Fruit fly (Drosophila melanogaster): ENCODE data around the gene CG34355.

- no peak for TF ChIP-seq gt (GFP tag; IDR thresholded peaks at IDR 0.05)
- TF ChIP-seq nerfin-1 (tag; optimal IDR thresholded peaks at IDR 0.05), result no peak
- no peak for TF ChIP-seq gcm (GFP tag; optimal IDR thresholded peaks at IDR 0.05)
- TF ChIP-seq nom (GFP tag; optimal IDR thresholded peaks at IDR 0.05), result no peak
- TF ChIP-seq CG6813 (GFP tag; optimal IDR thresholded peaks at IDR 0.05), result no peak
- no peak for TF ChIP-seq peb (GFP tag; IDR thresholded peaks at IDR 0.05)
- no peak for TF ChIP-seq Blimp-1 (GFP tag; optimal IDR thresholded peaks at IDR 0.05)
- no peak for TF ChIP-seq aop (GFP tag; IDR thresholded peaks at IDR 0.05)
- no peak for TF ChIP-seq psq (GFP tag; optimal IDR thresholded peaks at IDR 0.05)
- no peak for TF ChIP-seq tin (GFP tag; optimal IDR thresholded peaks at IDR 0.05)
Measured at dm6 chr3R:23876699-23877098, 73.0 kb downstream of the CG34355 start.

All from whole organism, embryonic.